Worm (Caenorhabditis elegans): Measurements from ENCODE around the gene F59B10.5.

The F59B10.5 gene

DNA sequence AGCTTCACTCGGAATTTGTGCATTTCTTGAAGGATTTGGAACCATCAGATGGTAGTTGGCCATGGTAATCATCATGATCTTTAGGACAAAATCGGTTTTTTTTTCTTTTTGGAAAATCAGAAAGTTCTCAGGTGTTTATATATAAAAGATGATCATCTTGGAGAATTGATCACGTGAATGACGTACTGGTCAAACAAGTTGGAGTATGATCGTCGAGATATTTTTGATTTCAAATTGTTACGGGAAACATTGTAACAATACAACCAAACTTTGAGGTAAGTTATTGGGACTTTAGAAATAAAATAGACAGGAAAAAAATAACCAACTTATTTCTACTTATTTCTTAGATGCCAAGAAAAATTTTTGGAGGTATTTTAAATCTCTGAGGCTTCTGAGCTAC lies 4.5 kb downstream of the F59B10.5 start, which contains the start of gene F59B10.4:
Gene F59B10.4 (minus strand): TSS at position 101 of the 400 bp plus-strand sequence.
- no peak for TF ChIP-seq lin-32 (GFP tag; optimal IDR thresholded peaks at IDR 0.05)
- no peak for TF ChIP-seq blmp-1 (tag; optimal IDR thresholded peaks at IDR 0.05)
- no peak for TF ChIP-seq M03D4.4 (tag; optimal IDR thresholded peaks at IDR 0.05)
- TF ChIP-seq ztf-11 (tag; optimal IDR thresholded peaks at IDR 0.05): no peak
- TF ChIP-seq sptf-1 (tag; optimal IDR thresholded peaks at IDR 0.05): no peak
- no peak for TF ChIP-seq nhr-76 (tag; optimal IDR thresholded peaks at IDR 0.05)
- TF ChIP-seq ceh-39 (tag; optimal IDR thresholded peaks at IDR 0.05): no peak
- TF ChIP-seq ceh-83 (GFP tag; optimal IDR thresholded peaks at IDR 0.05): no peak
- TF ChIP-seq flh-1 (GFP tag; optimal IDR thresholded peaks at IDR 0.05): no peak
- no peak for TF ChIP-seq nhr-28 (tag; optimal IDR thresholded peaks at IDR 0.05)
- no peak for TF ChIP-seq nhr-237 (tag; optimal IDR thresholded peaks at IDR 0.05)
- TF ChIP-seq zip-8 (tag; optimal IDR thresholded peaks at IDR 0.05): no peak
- no peak for TF ChIP-seq sem-2 (GFP tag; optimal IDR thresholded peaks at IDR 0.05)
- no peak for TF ChIP-seq snpc-4 (tag; optimal IDR thresholded peaks at IDR 0.05)
- no peak for TF ChIP-seq mab-5 (tag; optimal IDR thresholded peaks at IDR 0.05)
- no peak for TF ChIP-seq unc-62 (GFP tag; optimal IDR thresholded peaks at IDR 0.05)
- TF ChIP-seq bed-3 (GFP tag; optimal IDR thresholded peaks at IDR 0.05): no peak
- no peak for TF ChIP-seq pha-4 (tag; optimal IDR thresholded peaks at IDR 0.05)

DNA sequence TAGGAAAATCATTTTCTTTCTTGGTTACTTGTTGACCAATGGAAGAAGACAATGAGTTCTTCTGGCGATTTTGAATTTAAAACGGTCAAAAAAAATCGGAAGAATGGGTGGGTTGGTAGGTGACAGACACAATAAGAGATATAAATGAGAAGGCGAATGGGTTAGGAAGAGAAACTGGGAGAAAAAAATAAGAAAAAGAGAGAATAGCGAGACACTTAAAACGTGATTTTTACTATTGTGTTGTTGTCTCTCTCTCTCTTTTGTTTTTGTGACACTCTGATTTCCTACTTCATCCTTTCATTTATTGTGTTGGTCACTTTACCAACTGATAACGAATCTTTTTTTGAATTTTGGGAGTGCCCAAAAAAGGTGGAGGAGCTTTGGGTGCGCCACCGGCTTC lies 7.1 kb downstream of the F59B10.5 start:
- TF ChIP-seq zip-8 (tag; optimal IDR thresholded peaks at IDR 0.05): no peak

- TF ChIP-seq lsy-2 (tag; optimal IDR thresholded peaks at IDR 0.05) (no peak), ztf-11 (tag; optimal IDR thresholded peaks at IDR 0.05) (no peak), nhr-76 (tag; optimal IDR thresholded peaks at IDR 0.05) (no peak), sptf-1 (tag; optimal IDR thresholded peaks at IDR 0.05) (no peak), snpc-4 (tag; optimal IDR thresholded peaks at IDR 0.05) (no peak), mls-2 (tag; optimal IDR thresholded peaks at IDR 0.05) (no peak), unc-39 (tag; optimal IDR thresholded peaks at IDR 0.05) (no peak), mab-5 (tag; optimal IDR thresholded peaks at IDR 0.05) (no peak), nhr-2 (tag; optimal IDR thresholded peaks at IDR 0.05) (no peak), nhr-237 (tag; optimal IDR thresholded peaks at IDR 0.05) (no peak), drap-1 (GFP tag; optimal IDR thresholded peaks at IDR 0.05) (no peak), bed-3 (GFP tag; optimal IDR thresholded peaks at IDR 0.05) (no peak), cnd-1 (tag; optimal IDR thresholded peaks at IDR 0.05) (no peak), zip-8 (tag; optimal IDR thresholded peaks at IDR 0.05) (no peak), ceh-39 (tag; optimal IDR thresholded peaks at IDR 0.05) (no peak)
Measured at ce11 chrII:10515422-10515821, 8.1 kb downstream of the F59B10.5 start.

- no peak for TF ChIP-seq mab-5 (tag; optimal IDR thresholded peaks at IDR 0.05)
- no peak for TF ChIP-seq ces-1 (GFP tag; optimal IDR thresholded peaks at IDR 0.05)
- no peak for TF ChIP-seq nhr-12 (tag; optimal IDR thresholded peaks at IDR 0.05)
- no peak for TF ChIP-seq cnd-1 (tag; optimal IDR thresholded peaks at IDR 0.05)
- TF ChIP-seq ceh-43 (GFP tag; optimal IDR thresholded peaks at IDR 0.05): no peak
- no peak for TF ChIP-seq ceh-39 (tag; optimal IDR thresholded peaks at IDR 0.05)
- TF ChIP-seq pha-4 (tag; optimal IDR thresholded peaks at IDR 0.05): no peak
Measured at ce11 chrII:10513377-10513776, 10.1 kb downstream of the F59B10.5 start.

- TF ChIP-seq nhr-28 (tag; optimal IDR thresholded peaks at IDR 0.05) (no peak), pha-4 (tag; optimal IDR thresholded peaks at IDR 0.05) (peak; percentile 63)
Measured at ce11 chrII:10510242-10510641, 13.2 kb downstream of the F59B10.5 start, which contains the start of gene F59B10.3. Gene F59B10.3, plus strand, starts transcription at chrII:10510542.

DNA sequence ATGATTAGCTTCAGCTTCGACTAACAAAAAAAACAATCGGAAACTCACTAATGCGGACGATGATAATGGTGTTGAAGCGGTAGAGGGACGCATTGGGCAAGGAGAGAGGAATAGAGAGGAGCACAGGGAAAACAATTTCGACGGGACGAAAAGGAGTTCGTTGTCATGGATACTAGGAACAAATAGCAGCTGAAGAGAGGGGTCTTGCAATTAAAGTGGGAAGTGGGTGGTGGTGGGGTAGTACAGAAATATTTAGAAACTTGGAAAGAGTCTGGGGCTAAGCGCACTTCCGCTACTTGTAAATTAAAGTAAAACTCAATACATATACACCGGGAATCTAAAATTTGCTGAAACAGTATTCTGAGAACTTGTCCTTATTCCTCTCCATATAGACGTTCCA lies 13.7 kb downstream of the F59B10.5 start, which contains the start of gene F59B10.2:
Gene F59B10.2 (minus strand): TSS at position 101 of the 400 bp plus-strand sequence.
- TF ChIP-seq ceh-83 (GFP tag; optimal IDR thresholded peaks at IDR 0.05): no peak
- TF ChIP-seq nhr-28 (tag; optimal IDR thresholded peaks at IDR 0.05): no peak
- no peak for TF ChIP-seq ceh-39 (tag; optimal IDR thresholded peaks at IDR 0.05)
- no peak for TF ChIP-seq mls-2 (tag; optimal IDR thresholded peaks at IDR 0.05)

ce11 chrII:10507906-10508305 lies 15.6 kb downstream of the F59B10.5 start:
- TF ChIP-seq ham-2 (GFP tag; optimal IDR thresholded peaks at IDR 0.05) (no peak), nhr-12 (tag; optimal IDR thresholded peaks at IDR 0.05) (no peak)
